Worm (Caenorhabditis elegans) whole organism, early embryonic: Measurements from ENCODE around the gene Y38F2AR.12.

ENCODE experiments used
- B0310.2 ChIP-seq: sonication (generic microtip); optimal IDR thresholded peaks from 2 replicates; lab custom pipeline; 2016; ENCODE audit warnings: mild to moderate bottlenecking, missing genetic modification characterization, missing compliant biosample characterization
- F13C5.2 ChIP-seq: sonication (generic microtip); optimal IDR thresholded peaks from 2 replicates; lab custom pipeline; 2017; ENCODE audit warnings: mild to moderate bottlenecking, missing genetic modification characterization, inconsistent platforms, missing compliant biosample characterization
- aly-1 ChIP-seq: sonication (generic microtip); optimal IDR thresholded peaks from 2 replicates; lab custom pipeline; 2016; ENCODE audit warnings: missing genetic modification characterization, missing compliant biosample characterization
- ama-1 ChIP-seq: fragments of 150-350 bp; optimal IDR thresholded peaks from 2 replicates; lab custom pipeline; 2014
- ceh-13 ChIP-seq: fragments of 200-800 bp; sonication (Bioruptor generic); optimal IDR thresholded peaks from 2 replicates; lab custom pipeline; 2018; ENCODE audit warnings: mild to moderate bottlenecking, missing genetic modification characterization, missing compliant biosample characterization
- ceh-36 ChIP-seq: sonication (generic microtip); optimal IDR thresholded peaks from 2 replicates; lab custom pipeline; 2016; ENCODE audit warnings: missing genetic modification characterization, inconsistent platforms, missing compliant biosample characterization
- ets-7 ChIP-seq: sonication (generic microtip); optimal IDR thresholded peaks from 2 replicates; lab custom pipeline; 2016; ENCODE audit warnings: missing genotype, missing genetic modification characterization, missing compliant biosample characterization
- flt-1 ChIP-seq: fragments of 200-800 bp; sonication (Bioruptor generic); IDR thresholded peaks from 2 replicates; pipeline ENCODE4 v1.3.6; 2022; ENCODE audit warnings: missing genetic modification characterization, missing compliant biosample characterization
- hmbx-1 ChIP-seq: sonication (generic microtip); optimal IDR thresholded peaks from 2 replicates; lab custom pipeline; 2016; ENCODE audit warnings: mild to moderate bottlenecking, missing genetic modification characterization, missing compliant biosample characterization
- hmg-4 ChIP-seq: fragments of 200-800 bp; sonication (Bioruptor generic); optimal IDR thresholded peaks from 2 replicates; lab custom pipeline; 2018; ENCODE audit warnings: mild to moderate bottlenecking, missing genetic modification characterization, missing compliant biosample characterization
- hnd-1 ChIP-seq: sonication (generic microtip); optimal IDR thresholded peaks from 2 replicates; lab custom pipeline; 2016; ENCODE audit warnings: missing genetic modification characterization, missing compliant biosample characterization
- pes-1 ChIP-seq: fragments of 200-800 bp; sonication (Bioruptor generic); IDR thresholded peaks from 2 replicates; pipeline ENCODE4 v1.3.6; 2022; ENCODE audit warnings: missing genetic modification reagents, missing genetic modification characterization, missing compliant biosample characterization
- scrt-1 ChIP-seq: fragments of 200-800 bp; sonication (Bioruptor generic); IDR thresholded peaks from 2 replicates; pipeline ENCODE4 v1.3.6; 2022; ENCODE audit warnings: missing genetic modification characterization, missing compliant biosample characterization
- sea-1 ChIP-seq: fragments of 200-800 bp; sonication (Bioruptor generic); conservative IDR thresholded peaks from 2 replicates; pipeline ENCODE4 v1.3.6; 2022; ENCODE audit warnings: missing genetic modification characterization, missing compliant biosample characterization
- tbx-11 ChIP-seq: fragments of 200-800 bp; sonication (Bioruptor generic); IDR thresholded peaks from 2 replicates; pipeline ENCODE4 v1.3.6; 2022; ENCODE audit warnings: missing genetic modification characterization, missing compliant biosample characterization
- tbx-37 ChIP-seq: fragments of 200-800 bp; sonication (Bioruptor generic); conservative IDR thresholded peaks from 2 replicates; pipeline ENCODE4 v1.3.6; 2022; ENCODE audit warnings: missing genetic modification reagents, missing genetic modification characterization, missing compliant biosample characterization
- tra-4 ChIP-seq: sonication (generic microtip); optimal IDR thresholded peaks from 2 replicates; lab custom pipeline; 2017; ENCODE audit warnings: missing genetic modification characterization, missing compliant biosample characterization

The Y38F2AR.12 gene

DNA sequence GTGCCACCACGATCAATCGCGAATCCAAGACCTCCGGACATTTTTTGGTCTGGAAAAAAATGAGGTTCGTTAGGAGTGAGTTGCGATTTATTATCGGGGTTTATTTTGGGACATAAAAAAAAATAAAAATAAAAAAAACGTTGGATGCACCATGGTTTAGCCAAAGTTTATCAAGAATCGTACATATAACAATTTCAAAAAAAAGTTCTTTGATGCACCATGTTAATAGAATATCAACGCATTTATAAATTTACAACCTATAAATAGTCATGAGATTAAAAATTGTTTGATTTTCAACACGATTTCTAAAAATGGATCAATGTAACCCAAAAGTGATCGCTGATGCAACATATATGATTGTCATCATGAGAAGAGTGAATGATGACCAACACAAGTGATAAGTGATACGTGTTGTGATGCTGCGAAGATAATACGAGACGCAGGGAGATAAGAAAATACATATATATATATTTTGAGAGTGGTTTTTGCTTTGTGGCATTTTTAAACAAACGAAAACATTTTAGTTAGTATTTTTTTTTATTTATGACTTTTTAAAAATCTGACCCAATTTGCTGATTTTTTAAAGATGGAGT lies at the start of gene Y38F2AR.12:
Y38F2AR.12 (minus strand) TSS at position 51 of the 593 bp plus-strand sequence.
- TF ChIP-seq hmbx-1 (tag; lab: Kevin White, UChicago) (no peak), ets-7 (tag; lab: Kevin White, UChicago) (no peak), flt-1 (GFP tag; lab: Robert Waterston, UW) (no peak), aly-1 (tag; lab: Kevin White, UChicago) (no peak), F13C5.2 (tag; lab: Kevin White, UChicago) (no peak), hnd-1 (no peak), tbx-37 (no peak), scrt-1 (GFP tag; lab: Robert Waterston, UW) (no peak)

DNA sequence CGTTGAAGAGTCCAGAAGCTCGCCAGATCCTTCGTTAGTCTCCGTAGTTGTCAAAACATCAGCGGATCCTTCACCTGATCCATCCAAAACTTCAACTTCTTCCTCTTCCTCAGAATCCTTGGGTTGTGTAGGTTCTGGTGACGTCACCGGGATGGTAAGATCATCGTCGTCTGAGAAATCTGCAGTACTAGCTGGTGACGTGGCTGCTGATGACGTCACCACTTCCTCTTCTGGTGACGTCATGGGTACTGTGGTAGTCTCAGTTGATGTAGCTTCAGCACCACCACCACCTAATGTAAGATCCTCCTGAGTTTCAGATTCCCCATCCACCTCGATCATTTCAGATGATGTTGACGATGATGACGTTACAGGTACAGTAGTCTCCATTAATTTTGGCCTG lies 49.2 kb upstream of the Y38F2AR.12 start:
- no peak for TF ChIP-seq hmbx-1 (tag; lab: Kevin White, UChicago)
- no peak for TF ChIP-seq tra-4 (tag; lab: Kevin White, UChicago)
- TF ChIP-seq scrt-1 (GFP tag; lab: Robert Waterston, UW), result no peak
- no peak for TF ChIP-seq pes-1 (GFP tag; lab: Robert Waterston, UW)

DNA sequence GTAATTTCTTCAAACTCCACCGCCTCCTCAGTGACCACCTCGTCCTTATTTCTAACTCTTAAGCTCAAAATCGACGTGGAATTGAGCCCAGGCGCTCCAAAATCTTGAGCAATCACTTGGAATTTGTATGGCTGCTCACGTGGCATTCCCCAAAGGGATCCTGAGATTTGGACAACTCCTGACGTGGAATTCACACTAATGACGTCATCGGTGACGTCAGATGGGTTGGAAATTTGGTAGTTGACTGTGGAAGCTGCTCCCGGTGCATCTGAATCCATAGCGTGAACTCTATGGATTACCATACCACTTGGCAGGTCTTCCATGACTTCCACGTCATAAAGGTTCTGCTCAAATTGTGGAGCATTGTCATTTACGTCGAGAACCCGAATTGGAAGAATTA lies 42.9 kb upstream of the Y38F2AR.12 start:
- TF ChIP-seq ceh-13 (GFP tag; lab: Kevin White, UChicago), result no peak
- TF ChIP-seq B0310.2 (tag; lab: Kevin White, UChicago), result no peak
- no peak for TF ChIP-seq tra-4 (tag; lab: Kevin White, UChicago)
- TF ChIP-seq pes-1 (GFP tag; lab: Robert Waterston, UW), result no peak
- no peak for TF ChIP-seq F13C5.2 (tag; lab: Kevin White, UChicago)
- no peak for TF ChIP-seq aly-1 (tag; lab: Kevin White, UChicago)
- TF ChIP-seq ets-7 (tag; lab: Kevin White, UChicago), result no peak
- no peak for TF ChIP-seq hnd-1
- no peak for TF ChIP-seq ceh-36
- no peak for TF ChIP-seq sea-1 (GFP tag; lab: Robert Waterston, UW)
- no peak for TF ChIP-seq tbx-37

- TF ChIP-seq tra-4 (tag; lab: Kevin White, UChicago) (no peak), aly-1 (tag; lab: Kevin White, UChicago) (no peak), B0310.2 (tag; lab: Kevin White, UChicago) (no peak), hmg-4 (GFP tag; lab: Kevin White, UChicago) (no peak), hmbx-1 (tag; lab: Kevin White, UChicago) (no peak)
These were observed 39.4 kb upstream of the Y38F2AR.12 start for ce11 chrIV:2451655-2452054.

DNA sequence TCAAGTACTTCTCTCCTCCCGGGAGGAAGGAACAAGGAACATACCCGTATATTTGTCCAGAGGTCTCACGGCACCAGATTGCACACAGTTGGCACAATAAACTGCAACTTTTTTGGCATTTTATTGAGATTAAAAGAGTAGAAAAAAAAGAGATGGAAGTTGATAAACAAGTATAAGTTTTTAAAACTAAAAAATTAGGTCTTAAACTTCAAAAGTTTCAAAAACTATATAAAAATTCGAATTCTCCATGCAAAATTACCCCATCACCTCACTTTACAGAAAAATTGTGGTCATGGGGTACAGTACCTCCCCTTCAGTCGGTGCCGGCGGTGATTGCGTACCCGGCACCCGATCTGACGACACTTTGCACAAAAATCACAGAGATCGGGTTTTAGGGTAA lies 39.0 kb upstream of the Y38F2AR.12 start, which contains the start of gene C45G7.13:
C45G7.13 (minus strand) TSS at position 101 of the 400 bp plus-strand sequence.
- no peak for TF ChIP-seq sea-1 (GFP tag; lab: Robert Waterston, UW)
- no peak for TF ChIP-seq ceh-36
- no peak for TF ChIP-seq tra-4 (tag; lab: Kevin White, UChicago)
- TF ChIP-seq tbx-11, result no peak

DNA sequence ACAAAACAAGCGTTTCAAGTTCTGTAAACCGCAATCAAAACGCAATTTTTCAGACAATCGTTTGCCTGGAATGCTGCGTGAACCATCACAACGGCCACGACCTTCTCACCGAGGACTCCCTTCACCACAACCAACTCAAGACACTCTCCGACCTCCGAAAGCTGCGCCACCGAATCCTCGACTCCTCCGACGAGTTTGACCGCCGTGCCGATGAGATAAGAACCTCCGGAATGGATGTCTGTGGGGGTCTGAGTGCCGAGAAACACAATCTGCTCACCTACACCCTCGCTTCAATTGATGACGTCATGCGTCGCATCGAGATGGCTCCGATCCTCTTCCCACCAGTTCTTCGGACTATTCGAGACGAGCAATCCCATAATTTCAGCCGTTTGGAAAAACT lies 22.1 kb upstream of the Y38F2AR.12 start:
- TF ChIP-seq hnd-1 (no peak), flt-1 (GFP tag; lab: Robert Waterston, UW) (no peak), scrt-1 (GFP tag; lab: Robert Waterston, UW) (no peak), ama-1 (lab: Kevin White, UChicago) (no peak), aly-1 (tag; lab: Kevin White, UChicago) (no peak), tbx-11 (no peak), tbx-37 (no peak), tra-4 (tag; lab: Kevin White, UChicago) (no peak), ets-7 (tag; lab: Kevin White, UChicago) (no peak), pes-1 (GFP tag; lab: Robert Waterston, UW) (no peak), ceh-13 (GFP tag; lab: Kevin White, UChicago) (no peak), sea-1 (GFP tag; lab: Robert Waterston, UW) (no peak), B0310.2 (tag; lab: Kevin White, UChicago) (no peak), F13C5.2 (tag; lab: Kevin White, UChicago) (no peak), hmbx-1 (tag; lab: Kevin White, UChicago) (no peak), ceh-36 (no peak), hmg-4 (GFP tag; lab: Kevin White, UChicago) (no peak)

DNA sequence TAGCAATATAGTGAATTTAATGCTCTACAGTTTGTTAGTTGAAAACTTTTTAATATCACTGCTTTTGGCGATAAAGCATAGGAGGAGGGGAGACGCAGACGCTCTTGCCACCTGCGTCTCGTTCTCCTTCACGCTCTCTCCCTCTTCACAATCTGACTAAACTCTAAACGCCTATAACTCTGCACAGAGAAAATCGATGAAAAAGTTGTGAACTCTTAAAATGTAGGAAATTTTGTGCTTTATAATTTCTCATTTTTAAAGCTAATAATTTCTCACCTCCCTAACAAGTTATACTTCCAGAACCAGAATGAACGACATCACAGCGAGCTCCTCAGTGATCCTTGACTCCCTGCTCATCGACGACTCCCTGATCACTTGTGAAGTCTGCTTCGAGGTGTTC lies 20.5 kb upstream of the Y38F2AR.12 start, which contains the start of gene C45G7.4:
C45G7.4 (plus strand) TSS at position 301 of the 400 bp plus-strand sequence.
- no peak for TF ChIP-seq aly-1 (tag; lab: Kevin White, UChicago)
- no peak for TF ChIP-seq pes-1 (GFP tag; lab: Robert Waterston, UW)
- no peak for TF ChIP-seq ceh-36
- no peak for TF ChIP-seq sea-1 (GFP tag; lab: Robert Waterston, UW)
- no peak for TF ChIP-seq ets-7 (tag; lab: Kevin White, UChicago)
- no peak for TF ChIP-seq hmbx-1 (tag; lab: Kevin White, UChicago)
- no peak for TF ChIP-seq ceh-13 (GFP tag; lab: Kevin White, UChicago)
- no peak for TF ChIP-seq flt-1 (GFP tag; lab: Robert Waterston, UW)
- no peak for TF ChIP-seq B0310.2 (tag; lab: Kevin White, UChicago)
- TF ChIP-seq F13C5.2 (tag; lab: Kevin White, UChicago), result no peak
- no peak for TF ChIP-seq scrt-1 (GFP tag; lab: Robert Waterston, UW)
- TF ChIP-seq hmg-4 (GFP tag; lab: Kevin White, UChicago), result no peak
- no peak for TF ChIP-seq ama-1 (lab: Kevin White, UChicago)
- no peak for TF ChIP-seq tbx-11

DNA sequence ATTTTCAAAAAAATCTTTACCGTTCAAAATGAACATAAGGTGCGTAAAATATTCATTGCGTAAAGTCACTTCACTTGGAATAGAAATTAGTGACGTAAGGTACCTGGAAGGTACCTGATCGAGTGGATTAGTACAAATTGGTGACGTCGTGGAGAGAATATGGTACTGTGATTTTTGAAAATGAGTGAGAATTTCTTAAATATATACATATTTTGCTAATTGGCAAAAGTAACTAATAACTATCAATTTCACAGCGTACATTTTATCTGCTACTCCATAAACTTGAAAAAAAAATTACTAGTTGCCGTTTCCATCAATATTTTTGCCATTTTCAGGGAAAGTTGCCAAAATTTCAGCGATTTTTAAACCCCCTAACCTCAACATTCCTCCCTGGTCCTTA lies 4.5 kb upstream of the Y38F2AR.12 start:
- TF ChIP-seq hmbx-1 (tag; lab: Kevin White, UChicago) (no peak), B0310.2 (tag; lab: Kevin White, UChicago) (no peak), ceh-36 (no peak), ets-7 (tag; lab: Kevin White, UChicago) (no peak), hnd-1 (no peak), sea-1 (GFP tag; lab: Robert Waterston, UW) (no peak)
